Fruit fly (Drosophila melanogaster) whole organism, embryonic: ENCODE results near the gene RpL8.
A peak's percentile ranks its signal among the peaks of the same experiment; 100 is the strongest.

Experiments used
- B-H2 ChIP-seq: fragments of 200-800 bp; sonication (Bioruptor generic); optimal IDR thresholded peaks from 2 replicates; lab custom pipeline; 2018; ENCODE audit warnings: missing biosample characterization, mild to moderate bottlenecking, missing genetic modification characterization
- BEAF-32 ChIP-seq: fragments of 200-800 bp; sonication (Bioruptor generic); optimal IDR thresholded peaks from 3 replicates; lab custom pipeline; 2017; ENCODE audit warnings: missing biosample characterization, missing genetic modification characterization, mild to moderate bottlenecking, moderate library complexity, missing genetic modification reagents
- CG11247 ChIP-seq: fragments of 200-800 bp; sonication (Bioruptor generic); IDR thresholded peaks from 2 replicates; pipeline ENCODE4 v1.3.6; 2022; ENCODE audit warnings: missing biosample characterization, missing genetic modification characterization
- CG11560 ChIP-seq: fragments of 200-800 bp; sonication (Bioruptor generic); IDR thresholded peaks from 3 replicates; pipeline ENCODE4 v1.3.6; 2022; ENCODE audit warnings: missing biosample characterization, missing genetic modification characterization
- CG12769 ChIP-seq: fragments of 200-800 bp; sonication (Bioruptor generic); optimal IDR thresholded peaks from 2 replicates; lab custom pipeline; 2019; ENCODE audit warnings: missing biosample characterization, mild to moderate bottlenecking, missing genetic modification characterization, moderate library complexity
- CG15011 ChIP-seq: fragments of 200-800 bp; sonication (Bioruptor generic); optimal IDR thresholded peaks from 3 replicates; lab custom pipeline; 2018; ENCODE audit warnings: missing biosample characterization, mild to moderate bottlenecking, missing genetic modification characterization
- CG16779 ChIP-seq: fragments of 200-800 bp; sonication (Bioruptor generic); IDR thresholded peaks from 2 replicates; pipeline ENCODE4 v1.3.6; 2022; ENCODE audit warnings: missing biosample characterization, missing genetic modification characterization
- CG17359 ChIP-seq: fragments of 200-800 bp; sonication (Bioruptor generic); optimal IDR thresholded peaks from 3 replicates; lab custom pipeline; 2018; ENCODE audit warnings: missing biosample characterization, mild to moderate bottlenecking, missing genetic modification characterization, moderate library complexity
- CG2678 ChIP-seq: fragments of 200-800 bp; sonication (Bioruptor generic); optimal IDR thresholded peaks from 3 replicates; lab custom pipeline; 2019; ENCODE audit warnings: missing biosample characterization, mild to moderate bottlenecking, missing genetic modification characterization, moderate library complexity
- CG31224 ChIP-seq: fragments of 200-800 bp; sonication (Bioruptor generic); IDR thresholded peaks from 2 replicates; pipeline ENCODE4 v1.3.6; 2022; ENCODE audit warnings: missing biosample characterization, missing genetic modification characterization
- CG3281 ChIP-seq: fragments of 200-800 bp; sonication (Bioruptor generic); optimal IDR thresholded peaks from 3 replicates; lab custom pipeline; 2017; ENCODE audit warnings: missing biosample characterization, mild to moderate bottlenecking, missing genetic modification characterization
- CG33213 ChIP-seq: fragments of 200-800 bp; sonication (Bioruptor generic); optimal IDR thresholded peaks from 3 replicates; lab custom pipeline; 2016; ENCODE audit warnings: missing biosample characterization, missing genetic modification characterization
- CG3995 ChIP-seq: fragments of 200-800 bp; sonication (Bioruptor generic); optimal IDR thresholded peaks from 3 replicates; lab custom pipeline; 2016; ENCODE audit warnings: missing biosample characterization, missing genetic modification characterization
- CG42726 ChIP-seq: fragments of 200-800 bp; sonication (Bioruptor generic); IDR thresholded peaks from 2 replicates; pipeline ENCODE4 v1.3.6; 2022; ENCODE audit warnings: missing biosample characterization, missing genetic modification characterization; ENCODE audit not compliant: partially characterized antibody
- CG4730 ChIP-seq: fragments of 200-800 bp; sonication (Bioruptor generic); IDR thresholded peaks from 2 replicates; pipeline ENCODE4 v1.3.6; 2022; ENCODE audit warnings: missing biosample characterization, missing genetic modification characterization
- CG5245 ChIP-seq: fragments of 200-800 bp; sonication (Bioruptor generic); optimal IDR thresholded peaks from 3 replicates; lab custom pipeline; 2016; ENCODE audit warnings: missing biosample characterization, missing genetic modification characterization
- CG6683 ChIP-seq: fragments of 200-800 bp; sonication (Bioruptor generic); optimal IDR thresholded peaks from 2 replicates; lab custom pipeline; 2017; ENCODE audit warnings: missing biosample characterization, mild to moderate bottlenecking, missing genetic modification characterization, missing genetic modification reagents
- CG7745 ChIP-seq: fragments of 200-800 bp; sonication (Bioruptor generic); optimal IDR thresholded peaks from 2 replicates; lab custom pipeline; 2018; ENCODE audit warnings: missing biosample characterization, mild to moderate bottlenecking, missing genetic modification characterization, moderate library complexity
- CG7987 ChIP-seq: fragments of 200-800 bp; sonication (Bioruptor generic); optimal IDR thresholded peaks from 2 replicates; lab custom pipeline; 2018; ENCODE audit warnings: missing biosample characterization, mild to moderate bottlenecking, missing genetic modification characterization, moderate library complexity
- CG9727 ChIP-seq: fragments of 200-800 bp; sonication (Bioruptor generic); optimal IDR thresholded peaks from 3 replicates; lab custom pipeline; 2017; ENCODE audit warnings: missing biosample characterization, mild to moderate bottlenecking, missing genetic modification characterization
- Deaf1 ChIP-seq: fragments of 200-800 bp; optimal IDR thresholded peaks from 3 replicates; lab custom pipeline; 2019; ENCODE audit warnings: missing biosample characterization, mild to moderate bottlenecking, missing genetic modification characterization, moderate library complexity
- E2f2 ChIP-seq: fragments of 200-800 bp; sonication (Bioruptor generic); IDR thresholded peaks from 2 replicates; pipeline ENCODE4 v1.3.6; 2022; ENCODE audit warnings: missing biosample characterization, missing genetic modification characterization
- Ets97D ChIP-seq: fragments of 200-800 bp; sonication (Bioruptor generic); optimal IDR thresholded peaks from 3 replicates; lab custom pipeline; 2016; ENCODE audit warnings: missing biosample characterization, missing genetic modification characterization
- HLH4C ChIP-seq: fragments of 200-800 bp; sonication (Bioruptor generic); IDR thresholded peaks from 3 replicates; pipeline ENCODE4 v1.3.6; 2022; ENCODE audit warnings: missing biosample characterization, missing genetic modification characterization; ENCODE audit not compliant: partially characterized antibody
- HLH54F ChIP-seq: fragments of 200-800 bp; sonication (Bioruptor generic); optimal IDR thresholded peaks from 3 replicates; lab custom pipeline; 2016; ENCODE audit warnings: missing biosample characterization, missing genetic modification characterization
- NC2α ChIP-seq: fragments of 200-800 bp; sonication (Bioruptor generic); optimal IDR thresholded peaks from 2 replicates; lab custom pipeline; 2016; ENCODE audit warnings: missing biosample characterization, missing genetic modification characterization
- NK7.1 ChIP-seq: fragments of 200-800 bp; sonication (Bioruptor generic); optimal IDR thresholded peaks from 3 replicates; lab custom pipeline; 2016; ENCODE audit warnings: missing biosample characterization, missing genetic modification characterization
- Ssrp ChIP-seq: fragments of 200-800 bp; sonication (Bioruptor generic); optimal IDR thresholded peaks from 2 replicates; lab custom pipeline; 2018; ENCODE audit warnings: missing biosample characterization, mild to moderate bottlenecking, missing genetic modification characterization, moderate library complexity
- TFAM ChIP-seq: fragments of 200-800 bp; sonication (Bioruptor generic); optimal IDR thresholded peaks from 2 replicates; lab custom pipeline; 2017; ENCODE audit warnings: missing biosample characterization, missing genetic modification characterization, inconsistent platforms
- amos ChIP-seq: fragments of 200-800 bp; sonication (Bioruptor generic); IDR thresholded peaks from 2 replicates; pipeline ENCODE4 v1.3.6; 2022; ENCODE audit warnings: missing biosample characterization, missing genetic modification characterization; ENCODE audit not compliant: partially characterized antibody
- bab2 ChIP-seq: fragments of 200-800 bp; sonication (Bioruptor generic); optimal IDR thresholded peaks from 2 replicates; lab custom pipeline; 2016; ENCODE audit warnings: missing biosample characterization, missing genetic modification characterization
- br ChIP-seq: fragments of >200 bp; optimal IDR thresholded peaks from 2 replicates; lab custom pipeline; 2017
- cato ChIP-seq: fragments of 200-800 bp; sonication (Bioruptor generic); optimal IDR thresholded peaks from 2 replicates; lab custom pipeline; 2016; ENCODE audit warnings: missing biosample characterization, missing genetic modification characterization, borderline replicate concordance
- chinmo ChIP-seq: fragments of 200-800 bp; sonication (Bioruptor generic); IDR thresholded peaks from 4 replicates; pipeline ENCODE4 v1.3.6; 2022; ENCODE audit warnings: missing biosample characterization, missing genetic modification characterization; ENCODE audit not compliant: partially characterized antibody
- da ChIP-seq: fragments of 200-800 bp; sonication (Bioruptor generic); optimal IDR thresholded peaks from 2 replicates; lab custom pipeline; 2016; ENCODE audit warnings: missing biosample characterization, missing genetic modification characterization
- danr ChIP-seq: fragments of 200-800 bp; sonication (Bioruptor generic); IDR thresholded peaks from 2 replicates; pipeline ENCODE4 v1.3.6; 2022; ENCODE audit warnings: missing biosample characterization, missing genetic modification characterization
- dmrt11E ChIP-seq: fragments of 200-800 bp; sonication (Bioruptor generic); optimal IDR thresholded peaks from 3 replicates; lab custom pipeline; 2018; ENCODE audit warnings: missing biosample characterization, mild to moderate bottlenecking, missing genetic modification characterization, moderate library complexity
- gfzf ChIP-seq: fragments of 200-800 bp; sonication (Bioruptor generic); optimal IDR thresholded peaks from 2 replicates; lab custom pipeline; 2016; ENCODE audit warnings: missing biosample characterization, mild to moderate bottlenecking, missing genetic modification characterization, moderate library complexity
- gro ChIP-seq: fragments of 200-800 bp; sonication (Bioruptor generic); optimal IDR thresholded peaks from 2 replicates; lab custom pipeline; 2016; ENCODE audit warnings: missing biosample characterization, missing genetic modification characterization
- lola ChIP-seq, 3 experiments: fragments of >200 bp in 2 of 3; fragments of 200-800 bp in 1 of 3; sonication (Bioruptor generic) in 1 of 3; optimal IDR thresholded peaks; 2 replicates each; lab custom pipeline; 2017 to 2019; ENCODE audit warnings: missing biosample characterization in 3 of 3, missing genetic modification characterization in 3 of 3, mild to moderate bottlenecking in 1 of 3, moderate library complexity in 1 of 3
- oc ChIP-seq: fragments of 200-800 bp; sonication (Bioruptor generic); optimal IDR thresholded peaks from 2 replicates; lab custom pipeline; 2018; ENCODE audit warnings: missing biosample characterization, mild to moderate bottlenecking, missing genetic modification characterization, moderate library complexity
- peb ChIP-seq: fragments of 200-800 bp; sonication (Bioruptor generic); IDR thresholded peaks from 2 replicates; pipeline ENCODE4 v1.3.6; 2022; ENCODE audit warnings: missing biosample characterization, missing genetic modification characterization
- pnt ChIP-seq: fragments of 200-800 bp; sonication (Bioruptor generic); optimal IDR thresholded peaks from 3 replicates; lab custom pipeline; 2016; ENCODE audit warnings: missing biosample characterization, missing genetic modification characterization
- psq ChIP-seq: fragments of 200-800 bp; sonication (Bioruptor generic); optimal IDR thresholded peaks from 2 replicates; lab custom pipeline; 2017; ENCODE audit warnings: missing biosample characterization, missing genetic modification characterization
- pzg ChIP-seq: fragments of 200-800 bp; sonication (Bioruptor generic); optimal IDR thresholded peaks from 3 replicates; lab custom pipeline; 2018; ENCODE audit warnings: missing biosample characterization, mild to moderate bottlenecking, missing genetic modification characterization, moderate library complexity
- row ChIP-seq: fragments of 200-800 bp; sonication (Bioruptor generic); IDR thresholded peaks from 3 replicates; pipeline ENCODE4 v1.3.6; 2022; ENCODE audit warnings: missing biosample characterization, missing genetic modification characterization
- scrt ChIP-seq: fragments of 200-800 bp; sonication (Bioruptor generic); optimal IDR thresholded peaks from 2 replicates; lab custom pipeline; 2018; ENCODE audit warnings: missing biosample characterization, mild to moderate bottlenecking, missing genetic modification characterization, moderate library complexity
- so ChIP-seq: fragments of 200-800 bp; sonication (Bioruptor generic); IDR thresholded peaks from 3 replicates; pipeline ENCODE4 v1.3.6; 2022; ENCODE audit warnings: missing biosample characterization, missing genetic modification characterization
- twi ChIP-seq: fragments of 200-800 bp; optimal IDR thresholded peaks from 2 replicates; lab custom pipeline; 2019; ENCODE audit warnings: missing biosample characterization, mild to moderate bottlenecking, missing genetic modification characterization, moderate library complexity
- zen ChIP-seq: fragments of 200-800 bp; sonication (Bioruptor generic); optimal IDR thresholded peaks from 3 replicates; lab custom pipeline; 2018; ENCODE audit warnings: missing biosample characterization, mild to moderate bottlenecking, missing genetic modification characterization, moderate library complexity

RpL8 gene

dm6 chr3L:2581343-2581825 lies 5.9 kb upstream of the RpL8 start (continued):
- TF ChIP-seq CG42726 (GFP tag; lab: Robert Waterston, UW) (no peak), cato (GFP tag; lab: Kevin White, UChicago) (peak; percentile 15), oc (tag; lab: Kevin White, UChicago) (peak; percentile 69), so (GFP tag; lab: Robert Waterston, UW) (peak; percentile 92), da (peak; percentile 54), CG6683 (GFP tag; lab: Kevin White, UChicago) (peak; percentile 55), CG3995 (GFP tag; lab: Kevin White, UChicago) (no peak), CG11560 (tag; lab: Robert Waterston, UW) (peak; percentile 28; the same call in 1 of the 3 replicates), CG11247 (GFP tag; lab: Robert Waterston, UW) (peak; percentile 71), B-H2 (GFP tag; lab: Kevin White, UChicago) (no peak), CG9727 (peak; percentile 92), peb (GFP tag; lab: Robert Waterston, UW) (peak; percentile 49; the same call in 1 of the 2 replicates), TFAM (GFP tag; lab: Kevin White, UChicago) (peak; percentile 38), CG15011 (GFP tag; lab: Kevin White, UChicago) (peak; percentile 73), twi (tag; lab: Kevin White, UChicago) (peak; percentile 83), danr (peak; percentile 82), NC2α (peak; percentile 41), scrt (peak; percentile 79), row (peak; percentile 93), Ssrp (tag; lab: Kevin White, UChicago) (peak; percentile 86), NK7.1 (peak; percentile 62), gro (GFP tag; lab: Kevin White, UChicago) (peak; percentile 55), br (lab: Kevin White, UChicago) (no peak), CG4730 (GFP tag; lab: Robert Waterston, UW) (peak; percentile 62; the same call in 1 of the 2 replicates), pzg (GFP tag; lab: Kevin White, UChicago) (no peak), CG5245 (GFP tag; lab: Kevin White, UChicago) (peak; percentile 66), chinmo (GFP tag; lab: Robert Waterston, UW) (no peak), E2f2 (GFP tag; lab: Robert Waterston, UW) (peak; percentile 68), CG7745 (no peak), CG12769 (tag; lab: Kevin White, UChicago) (peak; percentile 93), pnt (GFP tag; lab: Kevin White, UChicago) (peak; percentile 46), CG3281 (GFP tag; lab: Kevin White, UChicago) (peak; percentile 87), BEAF-32 (GFP tag; lab: Kevin White, UChicago) (no peak), bab2 (GFP tag; lab: Kevin White, UChicago) (peak; percentile 83), CG17359 (tag; lab: Kevin White, UChicago) (peak; percentile 86), Ets97D (GFP tag; lab: Kevin White, UChicago) (peak; percentile 28), amos (no peak), CG31224 (peak; percentile 79), dmrt11E (peak; percentile 91), CG33213 (GFP tag; lab: Kevin White, UChicago) (peak; percentile 53), psq (GFP tag; lab: Kevin White, UChicago) (peak; percentile 60), HLH4C (GFP tag; lab: Robert Waterston, UW) (no peak), zen (tag; lab: Kevin White, UChicago) (peak; percentile 92), CG7987 (GFP tag; lab: Kevin White, UChicago) (peak; percentile 44), lola (GFP tag; optimal IDR thresholded peaks at IDR 0.05; lab: Kevin White, UChicago) (peak in 1 of 3 experiments; percentile 89), gfzf (GFP tag; lab: Kevin White, UChicago) (no peak), HLH54F (peak; percentile 64), Deaf1 (tag; lab: Kevin White, UChicago) (peak; percentile 72), CG16779 (peak; percentile 68; the same call in 1 of the 2 replicates), CG2678 (peak; percentile 90)
